Worm (Caenorhabditis elegans): ENCODE data around the gene acp-2.

ce11 chrII:8385561-8385960, 46.3 kb downstream of the acp-2 start:
- TF ChIP-seq fkh-3 (tag; optimal IDR thresholded peaks at IDR 0.05) = no peak
- no peak for TF ChIP-seq lin-40 (tag; optimal IDR thresholded peaks at IDR 0.05)
- no peak for TF ChIP-seq unc-62 (GFP tag; optimal IDR thresholded peaks at IDR 0.05)
- TF ChIP-seq lir-1 (GFP tag; conservative IDR thresholded peaks at IDR 0.05) = no peak
- TF ChIP-seq dpff-1 (tag; optimal IDR thresholded peaks at IDR 0.05) = no peak
- no peak for TF ChIP-seq ceh-58 (GFP tag; IDR thresholded peaks at IDR 0.05)
- TF ChIP-seq K12H6.12 (tag; optimal IDR thresholded peaks at IDR 0.05) = no peak
- TF ChIP-seq lin-35 (GFP tag; optimal IDR thresholded peaks at IDR 0.05) = no peak
- no peak for TF ChIP-seq hlh-26 (GFP tag; conservative IDR thresholded peaks at IDR 0.05)
- TF ChIP-seq sea-2 (GFP tag; IDR thresholded peaks at IDR 0.05) = no peak
- no peak for TF ChIP-seq ztf-18 (tag; optimal IDR thresholded peaks at IDR 0.05)
- no peak for TF ChIP-seq unc-130 (GFP tag; optimal IDR thresholded peaks at IDR 0.05)
- TF ChIP-seq ama-1 (optimal IDR thresholded peaks at IDR 0.05) = no peak
- TF ChIP-seq ama-1 (GFP tag; optimal IDR thresholded peaks at IDR 0.05) = no peak
